Fruit fly (Drosophila melanogaster) whole organism, prepupa: ENCODE data around the gene CG6709.
A peak's percentile ranks its signal among the peaks of the same experiment; 100 is the strongest.

Experiments
- CG10631 ChIP-seq: fragments of 200-800 bp; sonication (Bioruptor generic); optimal IDR thresholded peaks from 2 replicates; lab custom pipeline; 2016; ENCODE audit warnings: missing biosample characterization, missing genetic modification characterization
- CG10669 ChIP-seq: fragments of 200-800 bp; sonication (Bioruptor generic); optimal IDR thresholded peaks from 3 replicates; lab custom pipeline; 2018; ENCODE audit warnings: missing biosample characterization, mild to moderate bottlenecking, missing genetic modification characterization, moderate library complexity
- CG11294 ChIP-seq: fragments of 200-800 bp; sonication (Bioruptor generic); IDR thresholded peaks from 2 replicates; pipeline ENCODE4 v1.3.6; 2022; ENCODE audit warnings: missing biosample characterization, missing genetic modification characterization
- CG11762 ChIP-seq: fragments of 200-800 bp; sonication (Bioruptor generic); optimal IDR thresholded peaks from 3 replicates; lab custom pipeline; 2016; ENCODE audit warnings: missing biosample characterization, missing genetic modification characterization; ENCODE audit not compliant: insufficient read depth
- CG11902 ChIP-seq: fragments of 200-800 bp; sonication (Bioruptor generic); optimal IDR thresholded peaks from 3 replicates; lab custom pipeline; 2016; ENCODE audit warnings: missing biosample characterization, missing genetic modification characterization
- CG15336 ChIP-seq: fragments of 200-800 bp; sonication (Bioruptor generic); IDR thresholded peaks from 2 replicates; pipeline ENCODE4 v1.3.6; 2022; ENCODE audit warnings: missing biosample characterization, missing genetic modification characterization
- CG3032 ChIP-seq: fragments of 200-800 bp; optimal IDR thresholded peaks from 2 replicates; lab custom pipeline; 2019; ENCODE audit warnings: missing biosample characterization, mild to moderate bottlenecking, missing genetic modification characterization, moderate library complexity
- CG34406 ChIP-seq: fragments of 200-800 bp; sonication (Bioruptor generic); optimal IDR thresholded peaks from 3 replicates; lab custom pipeline; 2016; ENCODE audit warnings: missing biosample characterization, missing genetic modification characterization
- CG3919 ChIP-seq: fragments of 200-800 bp; sonication (Bioruptor generic); optimal IDR thresholded peaks from 3 replicates; lab custom pipeline; 2016; ENCODE audit warnings: missing biosample characterization, missing genetic modification characterization
- CG4318 ChIP-seq: fragments of 200-800 bp; sonication (Bioruptor generic); optimal IDR thresholded peaks from 3 replicates; lab custom pipeline; 2017; ENCODE audit warnings: missing biosample characterization, mild to moderate bottlenecking, missing genetic modification characterization
- CG6792 ChIP-seq: fragments of 200-800 bp; sonication (Bioruptor generic); optimal IDR thresholded peaks from 3 replicates; lab custom pipeline; 2016; ENCODE audit warnings: missing biosample characterization, missing genetic modification characterization
- CG6854 ChIP-seq: fragments of 200-800 bp; sonication (Bioruptor generic); optimal IDR thresholded peaks from 2 replicates; lab custom pipeline; 2017; ENCODE audit warnings: missing biosample characterization, mild to moderate bottlenecking, missing genetic modification characterization
- CG7368 ChIP-seq: fragments of 200-800 bp; sonication (Bioruptor generic); optimal IDR thresholded peaks from 3 replicates; lab custom pipeline; 2016; ENCODE audit warnings: missing biosample characterization, missing genetic modification characterization
- CG8119 ChIP-seq: fragments of 200-800 bp; sonication (Bioruptor generic); IDR thresholded peaks from 3 replicates; pipeline ENCODE4 v1.3.6; 2022; ENCODE audit warnings: missing biosample characterization, missing genetic modification characterization
- CG8319 ChIP-seq: fragments of 200-800 bp; sonication (Bioruptor generic); optimal IDR thresholded peaks from 3 replicates; lab custom pipeline; 2016; ENCODE audit warnings: missing biosample characterization, missing genetic modification characterization
- CG8632 ChIP-seq: fragments of 200-800 bp; sonication (Bioruptor generic); optimal IDR thresholded peaks from 3 replicates; lab custom pipeline; 2016; ENCODE audit warnings: missing biosample characterization, missing genetic modification characterization
- Eip78C ChIP-seq: fragments of 200-800 bp; sonication (Bioruptor generic); peaks from one replicate; lab custom pipeline; 2016; ENCODE audit warnings: missing biosample characterization, missing genetic modification characterization
- Ets96B ChIP-seq: fragments of 200-800 bp; optimal IDR thresholded peaks from 2 replicates; lab custom pipeline; 2019; ENCODE audit warnings: missing biosample characterization, mild to moderate bottlenecking, missing genetic modification characterization, moderate library complexity
- Gug ChIP-seq: fragments of 200-800 bp; sonication (Bioruptor generic); IDR thresholded peaks from 2 replicates; pipeline ENCODE4 v1.3.6; 2022; ENCODE audit warnings: missing biosample characterization, missing genetic modification characterization
- Hr4 ChIP-seq: fragments of 200-800 bp; sonication (Bioruptor generic); optimal IDR thresholded peaks from 3 replicates; lab custom pipeline; 2016; ENCODE audit warnings: missing biosample characterization, missing genetic modification characterization
- Lpt ChIP-seq: fragments of 200-800 bp; sonication (Bioruptor generic); optimal IDR thresholded peaks from 3 replicates; lab custom pipeline; 2016; ENCODE audit warnings: missing biosample characterization, missing genetic modification characterization
- Met ChIP-seq: fragments of 200-800 bp; sonication (Bioruptor generic); optimal IDR thresholded peaks from 3 replicates; lab custom pipeline; 2016; ENCODE audit warnings: missing biosample characterization, missing genetic modification characterization
- OdsH ChIP-seq: fragments of 200-800 bp; sonication (Bioruptor generic); optimal IDR thresholded peaks from 3 replicates; lab custom pipeline; 2016; ENCODE audit warnings: missing biosample characterization, missing genetic modification characterization
- Sox14 ChIP-seq: fragments of 200-800 bp; sonication (Bioruptor generic); optimal IDR thresholded peaks from 3 replicates; lab custom pipeline; 2016; ENCODE audit warnings: missing biosample characterization, missing genetic modification characterization
- achi ChIP-seq: fragments of 200-800 bp; sonication (Bioruptor generic); optimal IDR thresholded peaks from 3 replicates; lab custom pipeline; 2016; ENCODE audit warnings: missing biosample characterization, missing genetic modification characterization
- acj6 ChIP-seq: fragments of 200-800 bp; sonication (Bioruptor generic); optimal IDR thresholded peaks from 3 replicates; lab custom pipeline; 2016; ENCODE audit warnings: missing biosample characterization, missing genetic modification characterization
- cyc ChIP-seq: fragments of 200-800 bp; sonication (Bioruptor generic); optimal IDR thresholded peaks from 3 replicates; lab custom pipeline; 2016; ENCODE audit warnings: missing biosample characterization, missing genetic modification characterization
- dsx ChIP-seq: fragments of 200-800 bp; optimal IDR thresholded peaks from 3 replicates; lab custom pipeline; 2019; ENCODE audit warnings: missing biosample characterization, mild to moderate bottlenecking, missing genetic modification characterization, moderate library complexity; ENCODE audit not compliant: poor library complexity, severe bottlenecking
- eg ChIP-seq: fragments of 200-800 bp; sonication (Bioruptor generic); IDR thresholded peaks from 3 replicates; pipeline ENCODE4 v1.3.6; 2022; ENCODE audit warnings: missing biosample characterization, missing genetic modification characterization
- esn ChIP-seq: fragments of 200-800 bp; sonication (Bioruptor generic); optimal IDR thresholded peaks from 2 replicates; lab custom pipeline; 2016; ENCODE audit warnings: missing biosample characterization, mild to moderate bottlenecking, missing genetic modification characterization, moderate library complexity
- fd59A ChIP-seq: fragments of 200-800 bp; sonication (Bioruptor generic); optimal IDR thresholded peaks from 2 replicates; lab custom pipeline; 2017; ENCODE audit warnings: missing biosample characterization, mild to moderate bottlenecking, missing genetic modification characterization, missing genetic modification reagents
- fkh ChIP-seq: fragments of 200-800 bp; sonication (Bioruptor generic); optimal IDR thresholded peaks from 3 replicates; lab custom pipeline; 2017; ENCODE audit warnings: missing biosample characterization, mild to moderate bottlenecking, missing genetic modification characterization, moderate library complexity
- lz ChIP-seq: fragments of 200-800 bp; sonication (Bioruptor generic); optimal IDR thresholded peaks from 3 replicates; lab custom pipeline; 2016; ENCODE audit warnings: missing biosample characterization, missing genetic modification characterization
- pdm3 ChIP-seq: fragments of 200-800 bp; sonication (Bioruptor generic); optimal IDR thresholded peaks from 3 replicates; lab custom pipeline; 2016; ENCODE audit warnings: missing biosample characterization, missing genetic modification characterization
- salr ChIP-seq, 2 experiments: fragments of 200-800 bp; sonication (Bioruptor generic); optimal IDR thresholded peaks; 3 replicates each; lab custom pipeline; 2016 to 2018; ENCODE audit warnings: missing biosample characterization in 2 of 2, missing genetic modification characterization in 2 of 2, mild to moderate bottlenecking in 1 of 2
- ss ChIP-seq, 2 experiments: fragments of 200-800 bp; sonication (Bioruptor generic); optimal IDR thresholded peaks; 2 replicates in 1 of 2; 3 replicates in 1 of 2; lab custom pipeline; 2017 to 2018; ENCODE audit warnings: mild to moderate bottlenecking in 2 of 2, missing biosample characterization in 2 of 2, missing genetic modification characterization in 2 of 2, moderate library complexity in 1 of 2
- svp ChIP-seq: fragments of 200-800 bp; sonication (Bioruptor generic); peaks from one replicate; lab custom pipeline; 2016; ENCODE audit warnings: missing biosample characterization, missing genetic modification characterization

Gene CG6709

dm6 chr3L:9859624-9860023 lies 34.9 kb downstream of the CG6709 start, which contains the start of gene CG10809:
TSS of gene CG10809 (minus strand) at chr3L:9859889.
- TF ChIP-seq CG4318 (GFP tag; lab: Kevin White, UChicago) (no peak), ss (GFP tag; optimal IDR thresholded peaks at IDR 0.05; lab: Kevin White, UChicago) (no peak), fkh (GFP tag; lab: Kevin White, UChicago) (peak; percentile 99), Sox14 (GFP tag; lab: Kevin White, UChicago) (peak; percentile 11), eg (no peak), CG11294 (GFP tag; lab: Robert Waterston, UW) (no peak), svp (GFP tag; lab: Kevin White, UChicago) (peak; percentile 65), CG10631 (GFP tag; lab: Kevin White, UChicago) (peak; percentile 26), lz (GFP tag; lab: Kevin White, UChicago) (peak; percentile 12), CG11902 (GFP tag; lab: Kevin White, UChicago) (no peak)
- TF ChIP-seq, all 60 proteins: peak for 5

- peak in 1 of 2 experiments; percentile 29 for TF ChIP-seq ss (GFP tag; optimal IDR thresholded peaks at IDR 0.05; lab: Kevin White, UChicago)
- peak; percentile 31 for TF ChIP-seq CG10631 (GFP tag; lab: Kevin White, UChicago)
- TF ChIP-seq CG3919: no peak
- TF ChIP-seq CG34406: peak; percentile 41
- TF ChIP-seq acj6 (GFP tag; lab: Kevin White, UChicago): peak; percentile 44
- TF ChIP-seq CG6792 (GFP tag; lab: Kevin White, UChicago): no peak
- peak; percentile 79; the same call in 2 of the 3 replicates for TF ChIP-seq eg
- 0 out of 2 replicates have a peak, but pooled peaks have one; percentile 19 for TF ChIP-seq CG11294 (GFP tag; lab: Robert Waterston, UW)
- peak; percentile 59 for TF ChIP-seq Gug (GFP tag; lab: Robert Waterston, UW)
- no peak for TF ChIP-seq Sox14 (GFP tag; lab: Kevin White, UChicago)
- peak; percentile 64 for TF ChIP-seq CG8119 (GFP tag; lab: Robert Waterston, UW)
- peak; percentile 21 for TF ChIP-seq CG8632 (GFP tag; lab: Kevin White, UChicago)
- TF ChIP-seq Met (GFP tag; lab: Kevin White, UChicago): no peak
- TF ChIP-seq dsx (GFP tag; lab: Kevin White, UChicago): peak; percentile 52
- TF ChIP-seq achi (GFP tag; lab: Kevin White, UChicago): peak; percentile 39
- TF ChIP-seq CG8319: no peak
- peak; percentile 5 for TF ChIP-seq CG7368 (GFP tag; lab: Kevin White, UChicago)
- TF ChIP-seq salr (GFP tag; optimal IDR thresholded peaks at IDR 0.05; lab: Kevin White, UChicago): no peak
- peak; percentile 25 for TF ChIP-seq Hr4 (GFP tag; lab: Kevin White, UChicago)
- TF ChIP-seq CG6854 (GFP tag; lab: Kevin White, UChicago): no peak
- TF ChIP-seq CG15336 (GFP tag; lab: Robert Waterston, UW): peak; percentile 81
- peak; percentile 44 for TF ChIP-seq CG10669 (GFP tag; lab: Kevin White, UChicago)
- TF ChIP-seq CG11762: peak; percentile 42
- no peak for TF ChIP-seq esn (GFP tag; lab: Kevin White, UChicago)
- peak; percentile 61 for TF ChIP-seq CG3032 (tag; lab: Kevin White, UChicago)
- peak; percentile 59 for TF ChIP-seq Ets96B (tag; lab: Kevin White, UChicago)
- TF ChIP-seq cyc (GFP tag; lab: Kevin White, UChicago): no peak
- TF ChIP-seq pdm3 (GFP tag; lab: Kevin White, UChicago): no peak
- TF ChIP-seq OdsH: peak; percentile 6
- TF ChIP-seq Eip78C: peak; percentile 66
- TF ChIP-seq fd59A: no peak
- no peak for TF ChIP-seq Lpt (GFP tag; lab: Kevin White, UChicago)
- no peak for TF ChIP-seq CG11902 (GFP tag; lab: Kevin White, UChicago)
Measured at dm6 chr3L:9856430-9857218, 37.9 kb downstream of the CG6709 start.
